Worm (Caenorhabditis elegans): ENCODE results near the gene exc-7.

- no peak for TF ChIP-seq mes-4 (tag; optimal IDR thresholded peaks at IDR 0.05)
- no peak for TF ChIP-seq unc-130 (GFP tag; optimal IDR thresholded peaks at IDR 0.05)
- TF ChIP-seq mxl-1 (tag; optimal IDR thresholded peaks at IDR 0.05) = no peak
- TF ChIP-seq unc-62 (GFP tag; optimal IDR thresholded peaks at IDR 0.05) = no peak
- TF ChIP-seq lin-54 (GFP tag; optimal IDR thresholded peaks at IDR 0.05) = no peak
- TF ChIP-seq pha-4 (tag; optimal IDR thresholded peaks at IDR 0.05) = no peak
- TF ChIP-seq hrde-1 (tag; optimal IDR thresholded peaks at IDR 0.05; ENCODE audit: borderline replicate concordance) = no peak
- TF ChIP-seq egl-18 (GFP tag; IDR thresholded peaks at IDR 0.05) = no peak
- no peak for TF ChIP-seq dpl-1 (GFP tag; optimal IDR thresholded peaks at IDR 0.05)
- no peak for TF ChIP-seq sdz-38 (tag; optimal IDR thresholded peaks at IDR 0.05)
- TF ChIP-seq attf-5 (GFP tag; optimal IDR thresholded peaks at IDR 0.05) = no peak
- TF ChIP-seq die-1 (tag; optimal IDR thresholded peaks at IDR 0.05) = no peak
These were observed 35.7 kb downstream of the exc-7 start, which contains the start of the genes T15H9.5 and T15H9.4 for ce11 chrII:9611347-9611923.
